Fruit fly (Drosophila melanogaster) S2 (cell line): ENCODE results near the gene Dad1.

Experiments
- CG8478 ChIP-seq: fragments of >200 bp; optimal IDR thresholded peaks from 2 replicates; lab custom pipeline; 2018
- CTCF ChIP-seq, 2 experiments: fragments of >200 bp; optimal IDR thresholded peaks; 2 replicates each; lab custom pipeline; 2018

Dad1 gene

DNA sequence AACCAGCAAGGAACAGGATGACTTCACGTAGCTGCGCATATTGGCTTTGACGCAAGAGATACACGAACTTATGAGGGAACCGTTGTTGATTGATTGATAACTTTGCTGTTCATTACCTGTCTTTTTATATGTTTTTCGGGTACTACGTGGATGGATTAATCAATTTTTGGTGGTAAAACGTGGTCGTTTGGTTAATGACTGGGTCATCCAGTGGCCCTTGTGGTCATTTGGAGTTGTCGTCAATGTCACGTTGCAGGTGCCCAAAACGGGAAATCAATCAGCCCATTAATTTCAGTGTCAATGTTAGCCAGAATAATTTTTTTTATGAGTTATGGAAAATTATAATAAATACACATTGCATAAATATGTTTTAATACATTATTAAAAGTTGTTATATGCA is 5.3 kb upstream of the Dad1 start, which contains the start of gene CG42819:
Gene CG42819, minus strand, starts transcription at position 101 of the 400 bp plus-strand sequence.
- no peak for TF ChIP-seq CTCF (optimal IDR thresholded peaks at IDR 0.05; lab: Kevin White, UChicago)
- no peak for TF ChIP-seq CG8478

dm6 chr2L:8385849-8386248 is 1.9 kb upstream of the Dad1 start:
- TF ChIP-seq CTCF (optimal IDR thresholded peaks at IDR 0.05; lab: Kevin White, UChicago) = no peak
- TF ChIP-seq CG8478 = no peak

dm6 chr2L:8384985-8385519 is 1.1 kb upstream of the Dad1 start:
- TF ChIP-seq CTCF (optimal IDR thresholded peaks at IDR 0.05; lab: Kevin White, UChicago) (no peak), CG8478 (no peak)

dm6 chr2L:8382646-8383045 is 1.3 kb downstream of the Dad1 start, which contains the start of the genes CG13392 and Rcd4:
Gene CG13392 (minus strand): TSS chr2L:8382807.
Gene Rcd4 (plus strand): TSS chr2L:8382861.
- no peak for TF ChIP-seq CG8478
- TF ChIP-seq CTCF (optimal IDR thresholded peaks at IDR 0.05; lab: Kevin White, UChicago) = no peak

dm6 chr2L:8381508-8382036 is 2.4 kb downstream of the Dad1 start, which contains the start of gene AlaRS:
Gene AlaRS (minus strand): TSS chr2L:8381764.
- TF ChIP-seq CG8478 (no peak), CTCF (optimal IDR thresholded peaks at IDR 0.05; lab: Kevin White, UChicago) (no peak)

- TF ChIP-seq CG8478 (no peak), CTCF (optimal IDR thresholded peaks at IDR 0.05; lab: Kevin White, UChicago) (no peak)
Observed at dm6 chr2L:8376717-8377116, 7.2 kb downstream of the Dad1 start, which contains the start of the genes CG13390 and CG17294. Gene CG13390 (minus strand): TSS chr2L:8376797. Gene CG17294 (plus strand): TSS chr2L:8377035.

dm6 chr2L:8374235-8374634 is 9.7 kb downstream of the Dad1 start, which contains the start of gene Wdr82:
Gene Wdr82 (plus strand): TSS chr2L:8374461.
- TF ChIP-seq CG8478 (no peak), CTCF (optimal IDR thresholded peaks at IDR 0.05; lab: Kevin White, UChicago) (no peak)

DNA sequence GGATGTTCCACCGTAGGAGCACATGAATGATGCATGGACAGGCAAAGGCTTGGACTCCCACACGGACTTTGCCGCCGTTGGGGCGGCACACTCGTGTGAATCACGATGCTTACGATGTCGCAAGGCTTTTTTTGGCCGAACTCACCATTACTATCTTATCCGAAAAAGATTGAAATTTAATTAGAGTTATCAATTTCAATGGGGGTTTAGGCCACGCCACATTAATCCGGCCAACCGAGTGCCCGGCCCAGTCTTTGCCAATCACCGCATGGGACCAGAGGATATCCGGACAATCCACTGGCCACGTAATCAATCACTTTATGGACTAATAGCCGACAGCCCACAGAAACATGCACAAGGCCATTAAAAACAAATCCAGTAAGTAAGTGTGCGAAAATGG is 11.7 kb downstream of the Dad1 start:
- TF ChIP-seq CG8478 (no peak), CTCF (optimal IDR thresholded peaks at IDR 0.05; lab: Kevin White, UChicago) (no peak)

dm6 chr2L:8371354-8371937 is 12.5 kb downstream of the Dad1 start:
- TF ChIP-seq CTCF (optimal IDR thresholded peaks at IDR 0.05; lab: Kevin White, UChicago) (no peak), CG8478 (no peak)

DNA sequence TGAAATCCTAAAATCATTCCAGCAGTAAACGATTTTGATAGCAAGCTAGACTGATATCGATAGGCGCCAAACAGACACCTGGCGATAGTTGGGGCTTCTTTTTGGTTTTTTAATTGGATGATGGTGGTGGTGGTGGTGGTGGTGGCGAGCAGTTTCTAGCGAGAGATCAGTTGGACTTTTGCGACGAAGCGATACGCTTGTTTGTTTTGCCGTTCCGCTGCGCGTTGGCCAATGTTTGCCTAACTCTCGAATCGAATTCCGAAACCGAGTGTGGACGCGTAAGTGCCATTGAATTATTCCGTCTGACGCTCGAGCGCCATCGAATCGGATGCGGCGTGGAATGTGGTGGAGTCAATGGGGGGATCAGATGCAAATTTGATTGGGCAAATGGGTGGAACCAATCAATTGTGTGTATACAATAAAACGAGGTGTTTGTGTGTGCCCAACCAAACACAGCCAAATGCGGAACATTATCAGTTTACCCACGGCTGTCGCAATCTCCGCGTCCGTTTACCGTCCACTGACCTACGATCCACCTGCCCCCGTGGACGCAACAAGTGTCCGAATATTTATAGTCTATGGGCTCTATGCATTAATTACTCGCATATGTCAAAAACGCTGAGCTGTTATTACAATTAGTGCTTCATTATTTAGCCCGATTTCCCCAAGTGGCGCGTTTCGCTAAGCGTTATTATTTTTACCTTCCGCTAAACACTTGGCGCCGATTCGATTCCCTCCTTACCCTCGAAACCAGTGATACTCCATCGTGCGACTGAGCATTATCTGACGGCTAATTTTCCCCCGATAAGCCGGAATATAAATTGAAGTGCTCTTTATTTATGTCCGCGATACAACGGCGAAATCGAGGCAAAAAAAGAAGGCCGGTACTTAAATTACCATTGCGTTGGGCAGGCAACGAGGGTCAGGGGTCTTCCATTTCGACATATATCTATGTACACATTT is 13.3 kb downstream of the Dad1 start, which contains the start of gene CG17292:
Gene CG17292, plus strand, starts transcription at position 91 of the 963 bp plus-strand sequence.
- no peak for TF ChIP-seq CTCF (optimal IDR thresholded peaks at IDR 0.05; lab: Kevin White, UChicago)
- no peak for TF ChIP-seq CG8478

DNA sequence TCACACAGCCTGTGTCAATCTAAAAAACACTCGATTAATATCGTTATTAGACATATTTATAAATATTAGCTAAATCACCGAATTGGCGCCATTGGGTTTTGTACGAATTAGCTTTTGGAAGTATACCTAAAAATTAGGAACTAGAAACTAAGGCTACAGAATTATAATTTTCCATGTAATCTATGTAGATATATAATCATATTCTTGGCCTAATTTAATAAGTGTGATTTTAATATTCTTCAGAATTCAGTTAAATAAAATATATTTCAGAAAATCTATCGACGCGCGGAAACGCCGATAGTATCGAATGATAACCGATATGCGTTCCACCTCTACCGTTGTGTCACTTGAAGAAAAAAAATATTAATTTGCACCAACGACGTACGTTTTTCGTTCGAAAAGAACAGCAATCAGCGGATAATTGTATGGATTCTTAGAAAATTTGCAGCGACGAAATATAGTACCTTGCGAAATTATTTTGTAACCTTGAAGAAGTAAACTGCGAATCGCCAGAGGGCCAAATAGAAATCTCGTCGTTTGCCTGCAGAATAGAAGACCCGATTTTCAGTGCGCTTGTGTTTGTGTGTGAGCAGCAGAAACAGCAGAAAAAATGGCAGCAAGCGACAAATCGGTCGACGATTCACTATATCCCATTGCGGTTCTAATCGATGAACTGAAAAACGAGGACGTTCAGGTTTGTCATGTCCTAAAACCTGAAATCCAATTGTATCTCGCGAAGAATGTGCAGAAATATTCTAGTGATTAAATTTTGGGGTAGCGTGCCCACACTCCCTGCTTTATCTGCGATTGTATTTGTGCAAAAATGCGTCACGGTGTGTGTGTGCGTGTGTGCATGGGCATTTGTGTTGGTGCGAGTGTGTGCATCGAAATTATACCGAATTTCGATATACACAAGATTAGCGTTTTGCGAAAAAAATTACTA is 18.0 kb downstream of the Dad1 start, which contains the start of gene Pp2A-29B:
Gene Pp2A-29B, plus strand, starts transcription at position 338 of the 943 bp plus-strand sequence.
- TF ChIP-seq CTCF (optimal IDR thresholded peaks at IDR 0.05; lab: Kevin White, UChicago) (no peak), CG8478 (no peak)

dm6 chr2L:8364006-8364956 is 19.7 kb downstream of the Dad1 start, which contains the start of the genes RpS13 and CSN8:
Gene RpS13 (minus strand): TSS chr2L:8364662.
Gene CSN8 (plus strand): TSS chr2L:8364855.
- TF ChIP-seq CG8478 (no peak), CTCF (optimal IDR thresholded peaks at IDR 0.05; lab: Kevin White, UChicago) (no peak)

DNA sequence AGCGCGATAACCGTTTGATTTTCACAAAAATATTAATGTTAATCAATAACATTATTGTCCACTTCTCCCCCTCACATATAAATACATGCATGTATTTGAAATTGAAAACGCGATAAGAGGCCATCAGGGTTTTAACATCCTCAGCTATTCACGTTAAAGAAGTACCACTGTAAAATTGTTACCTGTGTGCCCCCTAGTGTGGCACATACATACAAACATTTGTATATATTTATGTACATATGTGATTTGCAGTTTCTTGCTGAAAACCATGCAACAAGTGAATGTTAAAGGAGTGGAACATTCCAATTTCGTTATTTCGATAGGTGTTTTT is 21.0 kb downstream of the Dad1 start:
- TF ChIP-seq CTCF (optimal IDR thresholded peaks at IDR 0.05; lab: Kevin White, UChicago) = no peak
- no peak for TF ChIP-seq CG8478
